Fruit fly (Drosophila melanogaster): ENCODE measurements around the gene CG10919.
A peak's percentile ranks its signal among the peaks of the same experiment; 100 is the strongest.

CG10919 gene

DNA sequence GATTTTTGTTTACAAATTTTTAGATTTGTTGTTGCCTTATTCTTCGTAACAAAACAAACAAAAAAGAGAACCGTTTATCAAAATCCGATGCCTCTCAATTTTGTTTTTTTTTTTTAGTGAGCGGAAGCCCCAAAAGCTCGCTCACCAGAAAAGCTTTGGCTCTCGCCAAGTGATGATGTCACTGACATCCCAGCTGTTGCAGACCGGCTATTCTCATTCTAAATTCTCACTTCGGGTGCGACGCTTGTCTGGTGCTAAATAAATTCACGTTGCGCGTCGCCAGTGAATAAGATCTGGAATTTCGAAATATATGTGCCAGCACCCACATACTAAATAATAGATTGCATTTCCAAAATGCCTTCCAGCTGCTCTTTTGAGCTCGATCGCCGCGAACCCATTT lies 35.9 kb downstream of the CG10919 start, which contains the start of gene CG2641 (continued):
- TF ChIP-seq CG4328 (GFP tag; optimal IDR thresholded peaks at IDR 0.05) (no peak), sr (GFP tag; IDR thresholded peaks at IDR 0.05) (0 out of 3 replicates have a peak, but pooled peaks have one; percentile 7), sug (tag; optimal IDR thresholded peaks at IDR 0.05) (peak; percentile 2), Ets65A (GFP tag) (no peak), CG14860 (GFP tag; IDR thresholded peaks at IDR 0.05; ENCODE audit: partially characterized antibody) (no peak), Opbp (GFP tag; IDR thresholded peaks at IDR 0.05; ENCODE audit: partially characterized antibody) (no peak), lbe (GFP tag; optimal IDR thresholded peaks at IDR 0.05) (peak; percentile 61), TFAM (GFP tag; optimal IDR thresholded peaks at IDR 0.05) (no peak), Vsx1 (GFP tag; optimal IDR thresholded peaks at IDR 0.05) (no peak), Meics (GFP tag; optimal IDR thresholded peaks at IDR 0.05) (no peak), D (optimal IDR thresholded peaks at IDR 0.05) (no peak), D (GFP tag; optimal IDR thresholded peaks at IDR 0.05) (no peak), CG13296 (GFP tag; optimal IDR thresholded peaks at IDR 0.05) (peak; percentile 42), Pdp1 (GFP tag; optimal IDR thresholded peaks at IDR 0.05) (peak in 1 of 2 experiments; percentile 53), CG12391 (tag; optimal IDR thresholded peaks at IDR 0.05) (no peak), fru (optimal IDR thresholded peaks at IDR 0.05) (no peak), CHES-1-like (GFP tag; optimal IDR thresholded peaks at IDR 0.05) (no peak), CG10543 (GFP tag; optimal IDR thresholded peaks at IDR 0.05) (no peak), usp (GFP tag; optimal IDR thresholded peaks at IDR 0.05) (no peak), Atf6 (GFP tag; IDR thresholded peaks at IDR 0.05) (no peak), grn (GFP tag; optimal IDR thresholded peaks at IDR 0.05) (no peak), sens (GFP tag) (no peak), Hey (tag; optimal IDR thresholded peaks at IDR 0.05) (no peak), MTF-1 (GFP tag; optimal IDR thresholded peaks at IDR 0.05; ENCODE audit: borderline replicate concordance) (no peak), CG18619 (GFP tag; optimal IDR thresholded peaks at IDR 0.05) (no peak), CG14710 (tag; optimal IDR thresholded peaks at IDR 0.05) (no peak), mirr (GFP tag; optimal IDR thresholded peaks at IDR 0.05) (no peak)

DNA sequence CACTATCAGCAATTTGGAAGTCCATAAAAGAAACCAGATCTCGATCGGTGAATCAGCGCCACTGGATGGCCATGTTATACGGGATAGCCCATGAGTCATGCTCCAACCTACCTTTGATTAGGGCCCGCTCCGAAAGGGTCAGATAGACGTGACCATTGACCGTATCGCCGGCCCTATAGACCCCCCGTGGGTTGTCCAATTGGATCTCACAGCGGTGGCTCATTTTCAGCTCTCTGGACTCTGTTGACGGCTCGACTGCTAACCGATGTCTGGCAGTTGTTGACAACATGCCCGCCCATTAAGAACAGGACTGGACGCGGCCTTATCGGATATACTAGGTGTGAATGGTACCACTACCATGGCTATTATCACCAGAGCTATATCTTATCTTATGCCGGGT lies 40.6 kb downstream of the CG10919 start, which contains the start of gene CG18744:
Gene CG18744, minus strand, starts transcription at position 247 of the 400 bp plus-strand sequence.
- TF ChIP-seq CG4424 (GFP tag; optimal IDR thresholded peaks at IDR 0.05) (no peak), HHEX (GFP tag; optimal IDR thresholded peaks at IDR 0.05) (no peak), usp (GFP tag; optimal IDR thresholded peaks at IDR 0.05) (no peak), CG7271 (tag; optimal IDR thresholded peaks at IDR 0.05) (no peak), CG11247 (GFP tag; IDR thresholded peaks at IDR 0.05) (no peak), CG17186 (GFP tag; optimal IDR thresholded peaks at IDR 0.05) (no peak), CG6689 (GFP tag; IDR thresholded peaks at IDR 0.05) (no peak), CG33213 (GFP tag; optimal IDR thresholded peaks at IDR 0.05) (no peak), slou (GFP tag; optimal IDR thresholded peaks at IDR 0.05) (no peak), CG10147 (GFP tag; optimal IDR thresholded peaks at IDR 0.05) (no peak), CG10209 (GFP tag; optimal IDR thresholded peaks at IDR 0.05) (no peak), NFAT (GFP tag; IDR thresholded peaks at IDR 0.05) (0 out of 2 replicates have a peak, but pooled peaks have one; percentile 25), CG1233 (GFP tag; optimal IDR thresholded peaks at IDR 0.05) (no peak), CG1832 (GFP tag; optimal IDR thresholded peaks at IDR 0.05) (no peak), CG6813 (GFP tag; optimal IDR thresholded peaks at IDR 0.05) (no peak), Blimp-1 (GFP tag; optimal IDR thresholded peaks at IDR 0.05) (no peak), CG3065 (GFP tag; optimal IDR thresholded peaks at IDR 0.05) (no peak), Pdp1 (GFP tag; optimal IDR thresholded peaks at IDR 0.05) (no peak), Aef1 (GFP tag; IDR thresholded peaks at IDR 0.05) (no peak), CG17829 (tag; optimal IDR thresholded peaks at IDR 0.05) (no peak), CG10959 (GFP tag; IDR thresholded peaks at IDR 0.05) (no peak), CG3995 (GFP tag; optimal IDR thresholded peaks at IDR 0.05) (no peak), D19B (GFP tag; optimal IDR thresholded peaks at IDR 0.05) (no peak), CG33557 (GFP tag; optimal IDR thresholded peaks at IDR 0.05) (no peak), CG8359 (GFP tag; optimal IDR thresholded peaks at IDR 0.05; ENCODE audit: borderline replicate concordance) (no peak), Six4 (GFP tag; optimal IDR thresholded peaks at IDR 0.05) (no peak), grn (GFP tag; optimal IDR thresholded peaks at IDR 0.05) (peak; percentile 63), pnt (GFP tag; optimal IDR thresholded peaks at IDR 0.05) (no peak)
